Fruit fly (Drosophila melanogaster) whole organism, wandering third instar larva: Measurements from ENCODE around the gene Kots.
A peak's percentile ranks its signal among the peaks of the same experiment; 100 is the strongest.

ENCODE experiments used
- Abd-B ChIP-seq: fragments of >200 bp; optimal IDR thresholded peaks from 2 replicates; lab custom pipeline; 2017; ENCODE audit warnings: missing biosample characterization, missing genetic modification characterization
- CG32264 ChIP-seq: fragments of 200-800 bp; sonication (Bioruptor generic); optimal IDR thresholded peaks from 2 replicates; lab custom pipeline; 2016; ENCODE audit warnings: missing biosample characterization, missing genetic modification characterization
- CG9705 ChIP-seq: fragments of 200-800 bp; sonication (Bioruptor generic); optimal IDR thresholded peaks from 2 replicates; lab custom pipeline; 2018; ENCODE audit warnings: missing biosample characterization, mild to moderate bottlenecking, missing genetic modification characterization
- CrebA ChIP-seq: fragments of 200-800 bp; sonication (Bioruptor generic); optimal IDR thresholded peaks from 2 replicates; lab custom pipeline; 2016; ENCODE audit warnings: missing biosample characterization, mild to moderate bottlenecking, missing genetic modification characterization, borderline replicate concordance
- Dfd ChIP-seq: fragments of >200 bp; optimal IDR thresholded peaks from 2 replicates; lab custom pipeline; 2017; ENCODE audit warnings: missing biosample characterization, missing genetic modification characterization
- Dif ChIP-seq: fragments of 200-275, 200-300 bp; sonication (Bioruptor generic); optimal IDR thresholded peaks from 2 replicates; lab custom pipeline; 2018; ENCODE audit warnings: missing biosample characterization, missing genetic modification characterization; ENCODE audit not compliant: partially characterized antibody
- GATAd ChIP-seq: sonication (Bioruptor generic); optimal IDR thresholded peaks from 2 replicates; lab custom pipeline; 2016; ENCODE audit warnings: missing biosample characterization, missing genetic modification characterization
- HLH106 ChIP-seq: fragments of 200-800 bp; optimal IDR thresholded peaks from 3 replicates; lab custom pipeline; 2019; ENCODE audit warnings: missing biosample characterization, mild to moderate bottlenecking, missing genetic modification characterization, moderate library complexity
- Hnf4 ChIP-seq: fragments of 200-800 bp; sonication (Bioruptor generic); optimal IDR thresholded peaks from 2 replicates; lab custom pipeline; 2016; ENCODE audit warnings: missing biosample characterization, mild to moderate bottlenecking, missing genetic modification characterization
- Hr78 ChIP-seq: fragments of >200 bp; optimal IDR thresholded peaks from 2 replicates; lab custom pipeline; 2017; ENCODE audit warnings: missing biosample characterization, missing genetic modification characterization
- Hr83 ChIP-seq: fragments of 200-300 bp; sonication (Bioruptor generic); optimal IDR thresholded peaks from 2 replicates; lab custom pipeline; 2016; ENCODE audit warnings: missing biosample characterization, mild to moderate bottlenecking, missing genetic modification characterization, moderate library complexity; ENCODE audit not compliant: poor library complexity, severe bottlenecking
- Jra ChIP-seq: sonication (Bioruptor generic); optimal IDR thresholded peaks from 2 replicates; lab custom pipeline; 2016; ENCODE audit warnings: missing biosample characterization, missing genetic modification characterization
- Mio ChIP-seq: sonication (Bioruptor generic); optimal IDR thresholded peaks from 2 replicates; lab custom pipeline; 2016; ENCODE audit warnings: missing biosample characterization, missing genetic modification characterization
- Myc ChIP-seq: fragments of >200 bp; optimal IDR thresholded peaks from 2 replicates; lab custom pipeline; 2017
- N ChIP-seq: fragments of >200 bp; optimal IDR thresholded peaks from 2 replicates; lab custom pipeline; 2018; ENCODE audit warnings: missing biosample characterization, missing external identifiers, missing genetic modification characterization
- OdsH ChIP-seq: fragments of 200-800 bp; sonication (Bioruptor generic); optimal IDR thresholded peaks from 2 replicates; lab custom pipeline; 2016; ENCODE audit warnings: missing biosample characterization, mild to moderate bottlenecking, missing genetic modification characterization
- Rel ChIP-seq, 2 experiments: fragments of 200-800 bp; sonication (Bioruptor generic) in 1 of 2; optimal IDR thresholded peaks; 2 replicates in 1 of 2; 3 replicates in 1 of 2; lab custom pipeline; 2016 to 2019; ENCODE audit warnings: mild to moderate bottlenecking in 2 of 2, missing biosample characterization in 2 of 2, missing genetic modification characterization in 2 of 2, moderate library complexity in 1 of 2
- Sp1 ChIP-seq: fragments of 200-800 bp; sonication (Bioruptor generic); optimal IDR thresholded peaks from 3 replicates; lab custom pipeline; 2019; ENCODE audit warnings: missing biosample characterization, mild to moderate bottlenecking, missing genetic modification characterization, moderate library complexity
- Vsx2 ChIP-seq: fragments of 200-300, 225-300 bp; sonication (Bioruptor generic); optimal IDR thresholded peaks from 2 replicates; lab custom pipeline; 2018; ENCODE audit warnings: missing biosample characterization, missing genetic modification characterization; ENCODE audit not compliant: partially characterized antibody
- br ChIP-seq: fragments of 200-800 bp; sonication (Bioruptor generic); optimal IDR thresholded peaks from 2 replicates; lab custom pipeline; 2016; ENCODE audit warnings: missing biosample characterization, missing genetic modification characterization
- brk ChIP-seq: fragments of 200-800 bp; sonication (Bioruptor generic); optimal IDR thresholded peaks from 2 replicates; lab custom pipeline; 2016; ENCODE audit warnings: missing biosample characterization, mild to moderate bottlenecking, missing genetic modification characterization
- dl ChIP-seq, 2 experiments: fragments of 175-275, 200-275 bp in 1 of 2; fragments of 200-275 bp in 1 of 2; sonication (Bioruptor generic); optimal IDR thresholded peaks; lab custom pipeline; 2018; ENCODE audit warnings: mild to moderate bottlenecking in 2 of 2, missing biosample characterization in 2 of 2, missing genetic modification characterization in 2 of 2, moderate library complexity in 2 of 2; ENCODE audit not compliant: partially characterized antibody in 2 of 2, insufficient read depth in 1 of 2
- dmrt93B ChIP-seq: fragments of 200-800 bp; sonication (Bioruptor generic); optimal IDR thresholded peaks from 2 replicates; lab custom pipeline; 2018; ENCODE audit warnings: missing biosample characterization, mild to moderate bottlenecking, missing genetic modification characterization
- dsf ChIP-seq: sonication (Bioruptor generic); optimal IDR thresholded peaks from 2 replicates; lab custom pipeline; 2016; ENCODE audit warnings: missing biosample characterization, missing genetic modification characterization, borderline replicate concordance
- ey ChIP-seq: fragments of 200-800 bp; sonication (Bioruptor generic); optimal IDR thresholded peaks from 2 replicates; lab custom pipeline; 2016; ENCODE audit warnings: missing biosample characterization, missing genetic modification characterization
- foxo ChIP-seq, 2 experiments: fragments of 200-800 bp; sonication (Bioruptor generic); optimal IDR thresholded peaks; 2 replicates in 1 of 2; 3 replicates in 1 of 2; lab custom pipeline; 2016 to 2017; ENCODE audit warnings: missing biosample characterization in 2 of 2, missing genetic modification characterization in 2 of 2
- fru ChIP-seq: fragments of 200-800 bp; sonication (Bioruptor generic); optimal IDR thresholded peaks from 3 replicates; lab custom pipeline; 2016; ENCODE audit warnings: missing biosample characterization, mild to moderate bottlenecking, missing genetic modification characterization
- h ChIP-seq: fragments of 200-800 bp; sonication (Bioruptor generic); optimal IDR thresholded peaks from 3 replicates; lab custom pipeline; 2016; ENCODE audit warnings: missing biosample characterization, mild to moderate bottlenecking, missing genetic modification characterization
- jim ChIP-seq: fragments of 175-275, 200-325 bp; sonication (Bioruptor generic); optimal IDR thresholded peaks from 2 replicates; lab custom pipeline; 2016; ENCODE audit warnings: missing biosample characterization, mild to moderate bottlenecking, missing genetic modification characterization
- lola ChIP-seq: fragments of >200 bp; optimal IDR thresholded peaks from 2 replicates; lab custom pipeline; 2017; ENCODE audit warnings: missing biosample characterization, missing genetic modification characterization
- pan ChIP-seq: fragments of >200 bp; optimal IDR thresholded peaks from 2 replicates; lab custom pipeline; 2017
- psq ChIP-seq: fragments of 200-800 bp; sonication (Bioruptor generic); optimal IDR thresholded peaks from 3 replicates; lab custom pipeline; 2017; ENCODE audit warnings: missing biosample characterization, mild to moderate bottlenecking, missing genetic modification characterization, moderate library complexity
- rgr ChIP-seq: fragments of 200-800 bp; sonication (Bioruptor generic); optimal IDR thresholded peaks from 3 replicates; lab custom pipeline; 2016; ENCODE audit warnings: missing biosample characterization, mild to moderate bottlenecking, missing genetic modification characterization
- sage ChIP-seq: fragments of 200-800 bp; sonication (Bioruptor generic); optimal IDR thresholded peaks from 2 replicates; lab custom pipeline; 2016; ENCODE audit warnings: missing biosample characterization, mild to moderate bottlenecking, missing genetic modification characterization
- sv ChIP-seq: fragments of 200-800 bp; sonication (Bioruptor generic); optimal IDR thresholded peaks from 3 replicates; lab custom pipeline; 2016; ENCODE audit warnings: missing biosample characterization, missing genetic modification characterization
- tai ChIP-seq: sonication (Bioruptor generic); optimal IDR thresholded peaks from 2 replicates; lab custom pipeline; 2016; ENCODE audit warnings: missing biosample characterization, missing genetic modification characterization
- usp ChIP-seq: fragments of >200 bp; optimal IDR thresholded peaks from 2 replicates; lab custom pipeline; 2017; ENCODE audit warnings: missing biosample characterization, missing genetic modification characterization
- woc ChIP-seq: sonication (Bioruptor generic); optimal IDR thresholded peaks from 2 replicates; lab custom pipeline; 2016; ENCODE audit warnings: missing biosample characterization, mild to moderate bottlenecking, missing genetic modification characterization

Kots gene

DNA sequence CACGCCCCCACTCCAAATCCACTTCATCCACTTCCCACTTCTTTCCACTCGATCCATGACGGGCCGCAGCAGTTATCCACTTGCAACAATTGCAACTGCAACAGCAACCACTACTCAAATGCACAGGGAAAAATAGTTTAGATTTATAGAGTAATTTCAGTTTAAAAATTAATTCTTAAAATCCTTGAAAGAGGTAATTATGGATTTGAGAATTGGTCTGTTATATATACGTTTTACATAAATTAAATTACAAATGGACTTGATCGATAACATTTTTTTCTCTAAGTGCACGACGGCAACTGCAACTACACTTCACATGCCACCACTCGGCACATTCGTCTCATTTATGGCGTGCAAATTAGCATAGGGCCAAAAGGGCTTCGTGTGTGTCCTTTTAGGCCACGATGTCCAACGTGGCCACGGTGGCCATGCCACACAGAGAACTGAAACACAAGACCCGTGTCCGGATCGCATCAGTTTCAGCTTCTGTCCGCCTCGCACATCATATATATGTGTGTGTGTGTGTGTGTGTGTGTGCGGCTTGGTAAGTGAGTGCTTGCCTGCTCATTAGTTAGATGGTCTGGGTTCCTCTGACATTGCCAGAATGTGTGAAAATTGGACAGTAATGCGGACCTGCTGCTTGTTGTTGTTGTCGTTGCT lies 21.1 kb upstream of the Kots start:
- TF ChIP-seq lola (GFP tag; lab: Kevin White, UChicago) (no peak), h (GFP tag; lab: Kevin White, UChicago) (peak; percentile 66), Rel (GFP tag; optimal IDR thresholded peaks at IDR 0.05; lab: Kevin White, UChicago) (no peak), Rel (tag; optimal IDR thresholded peaks at IDR 0.05; lab: Kevin White, UChicago) (no peak), Myc (lab: Kevin White, UChicago) (no peak), rgr (peak; percentile 48), dmrt93B (peak; percentile 20), Vsx2 (GFP tag; lab: Kevin White, UChicago) (no peak), psq (GFP tag; lab: Kevin White, UChicago) (peak; percentile 25), fru (GFP tag; lab: Kevin White, UChicago) (peak; percentile 72), ey (GFP tag; lab: Kevin White, UChicago) (peak; percentile 44), Mio (GFP tag; lab: Kevin White, UChicago) (no peak), br (GFP tag; lab: Kevin White, UChicago) (peak; percentile 30), dsf (GFP tag; lab: Kevin White, UChicago) (no peak), HLH106 (tag; lab: Kevin White, UChicago) (peak; percentile 65), Hr78 (no peak), OdsH (GFP tag; lab: Kevin White, UChicago) (peak; percentile 29), Sp1 (GFP tag; lab: Kevin White, UChicago) (peak; percentile 57), GATAd (GFP tag; lab: Kevin White, UChicago) (no peak), pan (lab: Kevin White, UChicago) (no peak), sv (peak; percentile 60), usp (no peak), Dfd (peak; percentile 45), Jra (GFP tag; lab: Kevin White, UChicago) (peak; percentile 17), tai (GFP tag; lab: Kevin White, UChicago) (no peak), CG32264 (GFP tag; lab: Kevin White, UChicago) (no peak), N (GFP tag; lab: Kevin White, UChicago) (no peak), foxo (GFP tag; optimal IDR thresholded peaks at IDR 0.05; lab: Kevin White, UChicago) (peak in 1 of 2 experiments; percentile 64), dl (GFP tag; optimal IDR thresholded peaks at IDR 0.05; lab: Kevin White, UChicago; ENCODE audit: insufficient read depth in 1 of 2, partially characterized antibody in 2 of 2) (no peak), brk (no peak), Hnf4 (GFP tag; lab: Kevin White, UChicago) (peak; percentile 36), Hr83 (GFP tag; lab: Kevin White, UChicago) (no peak), CrebA (no peak), sage (no peak), Abd-B (no peak), woc (no peak), Dif (GFP tag; lab: Kevin White, UChicago) (no peak), jim (GFP tag; lab: Kevin White, UChicago) (no peak), CG9705 (no peak)

DNA sequence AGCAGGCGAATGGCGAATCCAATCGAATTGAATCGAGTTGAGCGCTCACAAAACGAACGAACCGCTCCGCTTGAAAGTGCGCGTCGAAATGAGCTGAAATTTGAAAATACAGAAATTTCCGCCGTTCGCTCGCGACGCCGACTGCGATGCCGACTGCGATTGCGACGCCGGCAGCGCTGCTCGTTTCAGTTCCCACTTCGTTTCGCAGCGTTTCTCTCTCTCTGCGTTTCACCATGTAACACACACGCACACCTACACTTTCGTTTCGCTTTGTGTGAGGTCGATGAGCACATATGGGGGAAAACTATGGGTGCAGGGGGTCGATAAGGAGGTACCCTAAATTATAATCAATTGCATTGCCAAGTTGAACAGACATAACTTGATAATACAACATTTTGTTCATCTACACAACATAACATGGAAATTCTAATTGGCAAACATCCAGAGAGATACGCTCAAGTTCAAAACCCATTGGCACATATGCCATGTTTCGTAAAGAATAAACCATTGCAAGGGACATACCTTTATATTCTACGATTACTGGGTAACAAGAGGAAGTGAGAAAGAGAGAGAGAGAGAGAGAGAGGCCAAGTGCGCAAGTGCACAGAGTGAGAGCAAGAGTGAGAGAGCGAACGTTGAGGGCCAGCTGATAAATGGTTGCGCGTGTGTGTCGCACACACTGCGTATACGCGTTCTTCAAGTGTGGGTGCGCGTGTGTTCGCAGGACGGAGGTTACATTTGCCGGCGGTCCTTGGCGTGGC lies 19.5 kb upstream of the Kots start:
- peak; percentile 96 for TF ChIP-seq rgr
- no peak for TF ChIP-seq lola (GFP tag; lab: Kevin White, UChicago)
- TF ChIP-seq dsf (GFP tag; lab: Kevin White, UChicago), result peak; percentile 71
- peak; percentile 95 for TF ChIP-seq Vsx2 (GFP tag; lab: Kevin White, UChicago)
- peak; percentile 98 for TF ChIP-seq fru (GFP tag; lab: Kevin White, UChicago)
- no peak for TF ChIP-seq N (GFP tag; lab: Kevin White, UChicago)
- TF ChIP-seq Mio (GFP tag; lab: Kevin White, UChicago), result peak; percentile 47
- peak; percentile 84 for TF ChIP-seq CrebA
- peak; percentile 69 to 97 for TF ChIP-seq foxo (GFP tag; optimal IDR thresholded peaks at IDR 0.05; lab: Kevin White, UChicago)
- peak; percentile 13 for TF ChIP-seq Hr83 (GFP tag; lab: Kevin White, UChicago)
- peak; percentile 99 for TF ChIP-seq woc
- TF ChIP-seq dl (GFP tag; optimal IDR thresholded peaks at IDR 0.05; lab: Kevin White, UChicago; ENCODE audit: insufficient read depth in 1 of 2, partially characterized antibody in 2 of 2), result peak; percentile 86 to 97
- TF ChIP-seq GATAd (GFP tag; lab: Kevin White, UChicago), result no peak
- TF ChIP-seq Hnf4 (GFP tag; lab: Kevin White, UChicago), result peak; percentile 82
- peak; percentile 61 for TF ChIP-seq sv
- TF ChIP-seq sage, result peak; percentile 75
- peak; percentile 96 for TF ChIP-seq br (GFP tag; lab: Kevin White, UChicago)
- peak; percentile 90 for TF ChIP-seq dmrt93B
- TF ChIP-seq Hr78, result no peak
- peak; percentile 96 for TF ChIP-seq OdsH (GFP tag; lab: Kevin White, UChicago)
- no peak for TF ChIP-seq Abd-B
- peak; percentile 86 for TF ChIP-seq pan (lab: Kevin White, UChicago)
- no peak for TF ChIP-seq jim (GFP tag; lab: Kevin White, UChicago)
- TF ChIP-seq HLH106 (tag; lab: Kevin White, UChicago), result peak; percentile 93
- TF ChIP-seq CG9705, result peak; percentile 68
- peak; percentile 63 for TF ChIP-seq brk
- TF ChIP-seq Rel (GFP tag; optimal IDR thresholded peaks at IDR 0.05; lab: Kevin White, UChicago), result no peak
- peak; percentile 77 for TF ChIP-seq Rel (tag; optimal IDR thresholded peaks at IDR 0.05; lab: Kevin White, UChicago)
- TF ChIP-seq Sp1 (GFP tag; lab: Kevin White, UChicago), result peak; percentile 92
- TF ChIP-seq tai (GFP tag; lab: Kevin White, UChicago), result peak; percentile 84
- TF ChIP-seq Myc (lab: Kevin White, UChicago), result no peak
- peak; percentile 81 for TF ChIP-seq Jra (GFP tag; lab: Kevin White, UChicago)
- TF ChIP-seq Dif (GFP tag; lab: Kevin White, UChicago), result peak; percentile 97
- TF ChIP-seq h (GFP tag; lab: Kevin White, UChicago), result peak; percentile 97
- peak; percentile 76 for TF ChIP-seq CG32264 (GFP tag; lab: Kevin White, UChicago)
- TF ChIP-seq psq (GFP tag; lab: Kevin White, UChicago), result peak; percentile 93
- peak; percentile 97 for TF ChIP-seq ey (GFP tag; lab: Kevin White, UChicago)
- TF ChIP-seq Dfd, result no peak
- TF ChIP-seq usp, result no peak
